Worm (Caenorhabditis elegans): ENCODE measurements around the gene C02F5.2.

Gene C02F5.2

ce11 chrIII:8240948-8241347 is 8.5 kb upstream of the C02F5.2 start:
- TF ChIP-seq che-1 (tag; optimal IDR thresholded peaks at IDR 0.05) (no peak), fax-1 (tag; optimal IDR thresholded peaks at IDR 0.05) (no peak), ttx-3 (tag; optimal IDR thresholded peaks at IDR 0.05) (no peak), T23F11.4 (GFP tag; optimal IDR thresholded peaks at IDR 0.05) (no peak), ztf-16 (tag; optimal IDR thresholded peaks at IDR 0.05) (no peak), ceh-48 (tag; optimal IDR thresholded peaks at IDR 0.05) (no peak), nhr-232 (tag; optimal IDR thresholded peaks at IDR 0.05) (no peak), dve-1 (tag; optimal IDR thresholded peaks at IDR 0.05) (no peak), ceh-14 (tag; optimal IDR thresholded peaks at IDR 0.05) (no peak), K02D7.2 (tag; optimal IDR thresholded peaks at IDR 0.05) (no peak), ceh-6 (GFP tag; optimal IDR thresholded peaks at IDR 0.05) (no peak), odd-2 (tag; optimal IDR thresholded peaks at IDR 0.05) (no peak), ama-1 (optimal IDR thresholded peaks at IDR 0.05) (no peak), lin-11 (tag; optimal IDR thresholded peaks at IDR 0.05) (no peak), nhr-11 (tag; optimal IDR thresholded peaks at IDR 0.05) (no peak), C08G9.2 (tag; optimal IDR thresholded peaks at IDR 0.05) (no peak), ceh-34 (tag; optimal IDR thresholded peaks at IDR 0.05) (no peak)

DNA sequence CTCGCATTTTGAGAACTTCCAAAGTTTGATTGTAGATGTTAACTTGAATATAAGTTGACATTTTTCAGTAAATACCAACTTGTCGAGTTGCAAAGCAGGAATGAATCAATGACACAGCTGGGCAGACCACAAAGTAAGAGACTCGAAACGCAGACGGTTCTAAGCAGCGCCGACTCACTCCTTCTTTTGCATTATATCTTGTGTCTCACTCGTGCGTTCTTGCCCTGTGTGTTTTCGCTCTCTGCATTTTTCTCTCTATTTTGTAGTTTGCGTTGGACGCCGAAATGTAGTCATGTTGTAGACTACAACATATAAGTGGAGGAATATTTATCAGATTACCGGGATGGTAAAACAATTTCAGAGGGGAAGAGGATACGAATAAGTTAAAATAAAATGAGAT is 6.6 kb upstream of the C02F5.2 start, which contains the start of gene C02F5.12:
Gene C02F5.12 (minus strand): TSS at position 221 of the 400 bp plus-strand sequence.
- no peak for TF ChIP-seq elt-2 (tag; optimal IDR thresholded peaks at IDR 0.05)
- TF ChIP-seq lin-11 (tag; optimal IDR thresholded peaks at IDR 0.05), result no peak
- TF ChIP-seq ceh-30 (tag; optimal IDR thresholded peaks at IDR 0.05), result peak; percentile 100
- TF ChIP-seq hlh-30 (tag; optimal IDR thresholded peaks at IDR 0.05; ENCODE audit: insufficient read depth), result peak; percentile 31
- TF ChIP-seq pros-1 (tag; optimal IDR thresholded peaks at IDR 0.05), result no peak
- TF ChIP-seq ceh-24 (tag; optimal IDR thresholded peaks at IDR 0.05), result no peak
- TF ChIP-seq ceh-18 (tag; optimal IDR thresholded peaks at IDR 0.05), result no peak
- no peak for TF ChIP-seq ahr-1 (tag; optimal IDR thresholded peaks at IDR 0.05)
- no peak for TF ChIP-seq hlh-6 (tag; optimal IDR thresholded peaks at IDR 0.05)
- TF ChIP-seq ceh-22 (tag; optimal IDR thresholded peaks at IDR 0.05), result no peak
- no peak for TF ChIP-seq tbx-7 (tag; optimal IDR thresholded peaks at IDR 0.05)
- TF ChIP-seq nhr-232 (tag; optimal IDR thresholded peaks at IDR 0.05), result peak; percentile 7
- no peak for TF ChIP-seq ets-4 (tag; optimal IDR thresholded peaks at IDR 0.05)
- TF ChIP-seq unc-86 (tag; optimal IDR thresholded peaks at IDR 0.05), result no peak

DNA sequence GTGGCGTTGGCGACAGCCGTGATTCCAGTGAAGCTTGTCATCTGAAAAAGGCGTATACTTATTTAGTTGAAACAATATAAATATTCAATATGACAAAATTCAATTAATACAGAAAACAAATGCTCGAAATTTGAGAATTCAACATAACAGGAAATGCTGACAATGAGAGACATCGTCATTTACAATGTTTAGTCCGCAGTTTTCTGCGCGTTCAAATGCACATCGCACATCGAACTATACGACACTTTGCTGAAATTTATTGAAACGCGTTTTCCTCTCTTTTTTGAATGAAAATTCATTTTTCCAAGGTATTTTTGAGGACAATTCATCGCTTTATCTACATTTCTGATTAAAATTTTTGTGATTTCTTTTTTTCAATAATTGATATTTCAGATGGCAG is 5.4 kb upstream of the C02F5.2 start, which contains the start of the genes pbs-6 and cids-1:
Gene pbs-6 (minus strand): TSS at position 41 of the 400 bp plus-strand sequence.
Gene cids-1 (plus strand): TSS at position 394 of the 400 bp plus-strand sequence.
- TF ChIP-seq ama-1 (optimal IDR thresholded peaks at IDR 0.05) (no peak), zip-5 (tag; optimal IDR thresholded peaks at IDR 0.05) (no peak), pha-2 (tag; optimal IDR thresholded peaks at IDR 0.05) (no peak), ceh-45 (GFP tag; IDR thresholded peaks at IDR 0.05) (no peak), C08G9.2 (tag; optimal IDR thresholded peaks at IDR 0.05) (no peak), lim-6 (tag; optimal IDR thresholded peaks at IDR 0.05) (no peak), ceh-2 (tag; optimal IDR thresholded peaks at IDR 0.05) (no peak), tbx-2 (tag; optimal IDR thresholded peaks at IDR 0.05) (no peak), nhr-232 (tag; optimal IDR thresholded peaks at IDR 0.05) (no peak), ceh-30 (tag; optimal IDR thresholded peaks at IDR 0.05) (no peak), ceh-31 (tag; optimal IDR thresholded peaks at IDR 0.05) (no peak), unc-42 (tag; optimal IDR thresholded peaks at IDR 0.05) (no peak), rnt-1 (tag; optimal IDR thresholded peaks at IDR 0.05) (no peak), hlh-30 (tag; optimal IDR thresholded peaks at IDR 0.05; ENCODE audit: insufficient read depth) (no peak), tbx-7 (tag; optimal IDR thresholded peaks at IDR 0.05) (no peak), nfya-1 (tag; optimal IDR thresholded peaks at IDR 0.05) (no peak), dmd-4 (tag; optimal IDR thresholded peaks at IDR 0.05; ENCODE audit: borderline replicate concordance) (no peak)

Measured in whole organism, late embryonic.